Worm (Caenorhabditis elegans): Measurements from ENCODE around the gene K12H6.9.

The K12H6.9 gene

ce11 chrII:2861385-2862099 is 37.3 kb downstream of the K12H6.9 start (continued):
- TF ChIP-seq F23B12.7 (tag; optimal IDR thresholded peaks at IDR 0.05; ENCODE audit: insufficient read depth): peak; percentile 31
- TF ChIP-seq lsl-1 (GFP tag; optimal IDR thresholded peaks at IDR 0.05): peak; percentile 45
- no peak for TF ChIP-seq bed-2 (GFP tag; IDR thresholded peaks at IDR 0.05)
- no peak for TF ChIP-seq nhr-120 (GFP tag; IDR thresholded peaks at IDR 0.05)
- TF ChIP-seq F10E7.11 (tag; optimal IDR thresholded peaks at IDR 0.05): no peak
- TF ChIP-seq repo-1 (tag; optimal IDR thresholded peaks at IDR 0.05): no peak
- TF ChIP-seq ceh-91 (GFP tag; IDR thresholded peaks at IDR 0.05): 0 out of 2 replicates have a peak, but pooled peaks have one; percentile 39
- peak; percentile 46; the same call in 1 of the 2 replicates for TF ChIP-seq ztf-25 (GFP tag; IDR thresholded peaks at IDR 0.05)
- no peak for TF ChIP-seq mes-4 (tag; optimal IDR thresholded peaks at IDR 0.05)
- TF ChIP-seq ama-1 (optimal IDR thresholded peaks at IDR 0.05): no peak
- TF ChIP-seq ama-1 (GFP tag; optimal IDR thresholded peaks at IDR 0.05): peak in 1 of 2 experiments; percentile 7
- peak; percentile 33 for TF ChIP-seq chd-7 (tag; optimal IDR thresholded peaks at IDR 0.05)
- no peak for TF ChIP-seq ZK185.1 (tag; optimal IDR thresholded peaks at IDR 0.05; ENCODE audit: poor library complexity, severe bottlenecking)
- no peak for TF ChIP-seq tlf-1 (GFP tag; optimal IDR thresholded peaks at IDR 0.05)
- peak; percentile 15 for TF ChIP-seq F49E8.2 (tag; optimal IDR thresholded peaks at IDR 0.05; ENCODE audit: insufficient read depth)

ce11 chrII:2862557-2863035 is 38.4 kb downstream of the K12H6.9 start:
- no peak for TF ChIP-seq attf-6 (GFP tag; IDR thresholded peaks at IDR 0.05)
- no peak for TF ChIP-seq unc-62 (GFP tag; optimal IDR thresholded peaks at IDR 0.05)
- TF ChIP-seq sdz-38 (tag; optimal IDR thresholded peaks at IDR 0.05): no peak
- TF ChIP-seq lsl-1 (GFP tag; optimal IDR thresholded peaks at IDR 0.05): no peak
- TF ChIP-seq nhr-80 (tag; optimal IDR thresholded peaks at IDR 0.05): no peak
- TF ChIP-seq F23B12.7 (tag; optimal IDR thresholded peaks at IDR 0.05; ENCODE audit: insufficient read depth): no peak
- TF ChIP-seq mcd-1 (GFP tag; IDR thresholded peaks at IDR 0.05): no peak
- TF ChIP-seq K12H6.12 (tag; optimal IDR thresholded peaks at IDR 0.05): no peak
- no peak for TF ChIP-seq Y53F4B.3 (GFP tag; IDR thresholded peaks at IDR 0.05)
- TF ChIP-seq nhr-120 (GFP tag; IDR thresholded peaks at IDR 0.05): no peak
- no peak for TF ChIP-seq pha-4 (tag; optimal IDR thresholded peaks at IDR 0.05)
- TF ChIP-seq aptf-3 (GFP tag; IDR thresholded peaks at IDR 0.05): no peak
- TF ChIP-seq bed-2 (GFP tag; IDR thresholded peaks at IDR 0.05): no peak
- TF ChIP-seq Y95B8A.8 (GFP tag; IDR thresholded peaks at IDR 0.05): no peak
- no peak for TF ChIP-seq F37B4.10 (GFP tag; IDR thresholded peaks at IDR 0.05)
- no peak for TF ChIP-seq D2030.7 (GFP tag; IDR thresholded peaks at IDR 0.05)
- no peak for TF ChIP-seq aptf-2 (GFP tag; conservative IDR thresholded peaks at IDR 0.05)
- no peak for TF ChIP-seq dpl-1 (GFP tag; optimal IDR thresholded peaks at IDR 0.05)
- TF ChIP-seq zfh-2 (GFP tag; conservative IDR thresholded peaks at IDR 0.05): no peak

- TF ChIP-seq lin-26 (GFP tag; IDR thresholded peaks at IDR 0.05) (no peak), C17E4.6 (GFP tag; IDR thresholded peaks at IDR 0.05) (no peak), F37B4.10 (GFP tag; IDR thresholded peaks at IDR 0.05) (no peak), akir-1 (GFP tag; optimal IDR thresholded peaks at IDR 0.05) (no peak), B0261.1 (tag; optimal IDR thresholded peaks at IDR 0.05) (no peak), F57C9.4 (tag; optimal IDR thresholded peaks at IDR 0.05) (no peak), ZK185.1 (tag; optimal IDR thresholded peaks at IDR 0.05; ENCODE audit: poor library complexity, severe bottlenecking) (no peak), egl-44 (GFP tag; IDR thresholded peaks at IDR 0.05) (no peak), hlh-12 (tag; optimal IDR thresholded peaks at IDR 0.05) (no peak)
Observed at ce11 chrII:2864229-2864628, 40.0 kb downstream of the K12H6.9 start, which contains the start of gene Y110A2AL.5. Gene Y110A2AL.5 (plus strand): TSS chrII:2864529.
